Fruit fly (Drosophila melanogaster): ENCODE data around the gene TSG101.

TSG101 gene

dm6 chr3L:16808139-16808538 lies 34.0 kb upstream of the TSG101 start (continued):
- TF ChIP-seq otp (GFP tag; IDR thresholded peaks at IDR 0.05) (no peak), stc (GFP tag; IDR thresholded peaks at IDR 0.05) (no peak), CG31388 (GFP tag; optimal IDR thresholded peaks at IDR 0.05) (no peak), p53 (GFP tag; optimal IDR thresholded peaks at IDR 0.05) (no peak), CG16779 (GFP tag; IDR thresholded peaks at IDR 0.05) (no peak), Atf3 (GFP tag; optimal IDR thresholded peaks at IDR 0.05) (no peak), CG31441 (GFP tag; IDR thresholded peaks at IDR 0.05) (0 out of 2 replicates have a peak, but pooled peaks have one; percentile 27), nom (GFP tag; optimal IDR thresholded peaks at IDR 0.05) (no peak), Ptx1 (GFP tag; IDR thresholded peaks at IDR 0.05) (no peak), ftz-f1 (GFP tag; optimal IDR thresholded peaks at IDR 0.05) (peak; percentile 30), pfk (GFP tag; optimal IDR thresholded peaks at IDR 0.05) (no peak), gce (GFP tag; IDR thresholded peaks at IDR 0.05) (no peak), CG8089 (GFP tag; optimal IDR thresholded peaks at IDR 0.05) (peak; percentile 18), shn (GFP tag; optimal IDR thresholded peaks at IDR 0.05) (no peak), CG4360 (GFP tag; IDR thresholded peaks at IDR 0.05) (peak; percentile 48; the same call in 1 of the 2 replicates), CG8388 (GFP tag; optimal IDR thresholded peaks at IDR 0.05) (no peak), CG2875 (GFP tag; optimal IDR thresholded peaks at IDR 0.05) (no peak), insv (GFP tag; optimal IDR thresholded peaks at IDR 0.05) (peak in 1 of 2 experiments; percentile 4), CG12219 (GFP tag; optimal IDR thresholded peaks at IDR 0.05) (no peak), danr (GFP tag; IDR thresholded peaks at IDR 0.05) (no peak), seq (GFP tag; IDR thresholded peaks at IDR 0.05) (no peak), CG17568 (GFP tag; optimal IDR thresholded peaks at IDR 0.05) (no peak), ab (GFP tag; optimal IDR thresholded peaks at IDR 0.05) (no peak), Sry-δ (GFP tag; optimal IDR thresholded peaks at IDR 0.05) (peak; percentile 48), Bdp1 (GFP tag; optimal IDR thresholded peaks at IDR 0.05) (no peak), CG14710 (tag; optimal IDR thresholded peaks at IDR 0.05) (peak; percentile 61), CG31224 (GFP tag; IDR thresholded peaks at IDR 0.05) (no peak), CG9876 (GFP tag; optimal IDR thresholded peaks at IDR 0.05) (no peak), lbe (GFP tag; optimal IDR thresholded peaks at IDR 0.05) (no peak), CG12769 (tag; optimal IDR thresholded peaks at IDR 0.05) (peak; percentile 38), CG17385 (GFP tag; optimal IDR thresholded peaks at IDR 0.05) (peak; percentile 1), luna (GFP tag; optimal IDR thresholded peaks at IDR 0.05) (no peak), Rfx (GFP tag; IDR thresholded peaks at IDR 0.05) (peak; percentile 55), CG2712 (tag; optimal IDR thresholded peaks at IDR 0.05) (peak; percentile 47), Antp (GFP tag; optimal IDR thresholded peaks at IDR 0.05) (no peak), CG8765 (GFP tag; IDR thresholded peaks at IDR 0.05) (no peak), CG15479 (GFP tag; optimal IDR thresholded peaks at IDR 0.05) (no peak), Pdp1 (GFP tag; optimal IDR thresholded peaks at IDR 0.05) (peak in 1 of 2 experiments; percentile 75), Sox102F (GFP tag; optimal IDR thresholded peaks at IDR 0.05) (no peak), H15 (GFP tag; IDR thresholded peaks at IDR 0.05) (0 out of 3 replicates have a peak, but pooled peaks have one; percentile 12), CG18476 (GFP tag; optimal IDR thresholded peaks at IDR 0.05) (no peak), CG13424 (tag; optimal IDR thresholded peaks at IDR 0.05) (no peak), psq (GFP tag; optimal IDR thresholded peaks at IDR 0.05) (no peak), CG2120 (GFP tag; optimal IDR thresholded peaks at IDR 0.05) (peak; percentile 38), CG18011 (GFP tag; optimal IDR thresholded peaks at IDR 0.05) (peak; percentile 100), sna (GFP tag; IDR thresholded peaks at IDR 0.05; ENCODE audit: partially characterized antibody) (no peak), CG11560 (tag; IDR thresholded peaks at IDR 0.05) (no peak), Doc2 (GFP tag; IDR thresholded peaks at IDR 0.05) (no peak), CG3065 (GFP tag; optimal IDR thresholded peaks at IDR 0.05) (no peak), NK7.1 (GFP tag; optimal IDR thresholded peaks at IDR 0.05) (no peak), Fer3 (tag; optimal IDR thresholded peaks at IDR 0.05) (peak; percentile 1), bcd (GFP tag; optimal IDR thresholded peaks at IDR 0.05) (no peak)
